Worm (Caenorhabditis elegans) whole organism, late embryonic: ENCODE results near the gene pax-1.

ENCODE experiments used
- C08G9.2 ChIP-seq: sonication (generic microtip); optimal IDR thresholded peaks from 2 replicates; lab custom pipeline; 2016; ENCODE audit warnings: mild to moderate bottlenecking, missing genetic modification characterization, moderate library complexity, missing compliant biosample characterization
- F13H6.1 ChIP-seq: sonication (generic microtip); optimal IDR thresholded peaks from 2 replicates; lab custom pipeline; 2016; ENCODE audit warnings: missing genetic modification characterization, missing compliant biosample characterization
- ama-1 ChIP-seq: fragments of 150-350 bp; optimal IDR thresholded peaks from 2 replicates; lab custom pipeline; 2014
- fkh-10 ChIP-seq: fragments of 150-350 bp; optimal IDR thresholded peaks from 2 replicates; lab custom pipeline; 2014; ENCODE audit warnings: missing biosample characterization, missing genetic modification reagents, missing genetic modification characterization
- fkh-6 ChIP-seq: sonication (generic microtip); optimal IDR thresholded peaks from 2 replicates; lab custom pipeline; 2016; ENCODE audit warnings: missing genetic modification characterization, missing compliant biosample characterization
- hlh-30 ChIP-seq: sonication (generic microtip); optimal IDR thresholded peaks from 2 replicates; lab custom pipeline; 2017; ENCODE audit warnings: antibody characterized with exemption, missing genetic modification characterization, missing compliant biosample characterization; ENCODE audit not compliant: insufficient read depth
- lin-11 ChIP-seq: fragments of 200-800 bp; sonication (Bioruptor generic); optimal IDR thresholded peaks from 2 replicates; lab custom pipeline; 2018; ENCODE audit warnings: mild to moderate bottlenecking, missing genetic modification characterization, missing compliant biosample characterization
- nfya-1 ChIP-seq: sonication (generic microtip); optimal IDR thresholded peaks from 2 replicates; lab custom pipeline; 2017; ENCODE audit warnings: missing genetic modification characterization, mild to moderate bottlenecking, missing compliant biosample characterization, antibody characterized with exemption, moderate library complexity
- rnt-1 ChIP-seq: sonication (generic microtip); optimal IDR thresholded peaks from 2 replicates; lab custom pipeline; 2016; ENCODE audit warnings: missing genetic modification characterization, missing compliant biosample characterization
- sdc-2 ChIP-seq: sonication (generic microtip); optimal IDR thresholded peaks from 2 replicates; lab custom pipeline; 2016; ENCODE audit warnings: missing genotype, missing genetic modification characterization, missing compliant biosample characterization

DNA sequence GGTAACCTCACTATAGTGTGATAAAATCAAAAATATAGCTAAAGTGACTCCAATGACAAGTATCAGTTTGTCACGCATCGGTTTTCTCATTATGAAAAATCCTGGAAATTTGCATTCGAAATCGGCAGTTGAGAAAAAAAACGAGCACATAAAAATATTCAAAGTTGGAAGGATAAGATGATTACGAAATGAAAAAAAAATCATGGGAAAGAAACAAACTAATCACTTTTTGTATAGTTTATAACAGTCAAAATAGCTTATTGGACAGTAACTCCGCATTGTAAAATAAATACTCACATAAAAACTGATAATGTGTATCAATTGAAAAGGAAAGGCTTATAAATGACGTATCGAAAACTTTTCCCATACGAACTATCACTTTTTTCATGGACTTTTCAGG is 18.1 kb downstream of the pax-1 start, which contains the start of gene C16D9.4:
- no peak for TF ChIP-seq sdc-2 (tag; lab: Kevin White, UChicago)
- no peak for TF ChIP-seq lin-11 (tag; lab: Kevin White, UChicago)
- TF ChIP-seq rnt-1 = no peak
- TF ChIP-seq fkh-10 (GFP tag; lab: Kevin White, UChicago) = no peak
- no peak for TF ChIP-seq nfya-1 (tag; lab: Kevin White, UChicago)
- no peak for TF ChIP-seq F13H6.1 (tag; lab: Kevin White, UChicago)
- TF ChIP-seq hlh-30 (tag; lab: Kevin White, UChicago) = no peak
- TF ChIP-seq C08G9.2 = no peak
- no peak for TF ChIP-seq ama-1 (lab: Kevin White, UChicago)
- no peak for TF ChIP-seq fkh-6 (tag; lab: Kevin White, UChicago)
